Fruit fly (Drosophila melanogaster): ENCODE measurements around the gene CG44098.

Gene CG44098

dm6 chr3R:4728448-4728847 is 44.5 kb downstream of the CG44098 start:
- TF ChIP-seq CG8478 (optimal IDR thresholded peaks at IDR 0.05) (no peak), psq (optimal IDR thresholded peaks at IDR 0.05) (no peak), usp (GFP tag; optimal IDR thresholded peaks at IDR 0.05) (no peak), pan (optimal IDR thresholded peaks at IDR 0.05) (no peak), Dll (optimal IDR thresholded peaks at IDR 0.05) (no peak), EcR (GFP tag; optimal IDR thresholded peaks at IDR 0.05) (no peak)

dm6 chr3R:4726796-4727195 is 46.2 kb downstream of the CG44098 start:
- TF ChIP-seq CG8478 (optimal IDR thresholded peaks at IDR 0.05): no peak
- no peak for TF ChIP-seq psq (optimal IDR thresholded peaks at IDR 0.05)
- TF ChIP-seq usp (GFP tag; optimal IDR thresholded peaks at IDR 0.05): no peak
- TF ChIP-seq Dll (optimal IDR thresholded peaks at IDR 0.05): no peak
- no peak for TF ChIP-seq pan (optimal IDR thresholded peaks at IDR 0.05)
- TF ChIP-seq EcR (GFP tag; optimal IDR thresholded peaks at IDR 0.05): no peak

DNA sequence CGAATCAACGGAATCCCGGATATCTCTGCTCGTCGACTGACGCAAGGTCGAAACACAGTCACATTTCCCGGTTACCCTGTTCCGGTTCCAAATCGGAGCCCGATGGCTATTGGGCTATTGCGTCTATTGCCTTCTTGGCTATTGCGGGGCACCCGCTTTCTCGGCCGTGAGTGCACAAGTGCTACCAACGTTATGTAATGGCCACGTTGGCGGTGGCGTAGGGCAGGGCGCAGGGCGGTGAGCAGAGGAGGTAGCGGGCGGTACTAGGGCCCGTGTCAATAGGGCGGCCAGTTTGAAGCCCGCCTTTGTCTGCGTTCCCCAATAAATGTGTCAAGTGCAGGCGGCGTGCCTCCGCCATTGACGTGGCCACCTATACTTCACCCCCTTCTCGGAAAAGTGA is 46.7 kb downstream of the CG44098 start:
- TF ChIP-seq CG8478 (optimal IDR thresholded peaks at IDR 0.05): no peak
- TF ChIP-seq psq (optimal IDR thresholded peaks at IDR 0.05): no peak
- TF ChIP-seq usp (GFP tag; optimal IDR thresholded peaks at IDR 0.05): no peak

DNA sequence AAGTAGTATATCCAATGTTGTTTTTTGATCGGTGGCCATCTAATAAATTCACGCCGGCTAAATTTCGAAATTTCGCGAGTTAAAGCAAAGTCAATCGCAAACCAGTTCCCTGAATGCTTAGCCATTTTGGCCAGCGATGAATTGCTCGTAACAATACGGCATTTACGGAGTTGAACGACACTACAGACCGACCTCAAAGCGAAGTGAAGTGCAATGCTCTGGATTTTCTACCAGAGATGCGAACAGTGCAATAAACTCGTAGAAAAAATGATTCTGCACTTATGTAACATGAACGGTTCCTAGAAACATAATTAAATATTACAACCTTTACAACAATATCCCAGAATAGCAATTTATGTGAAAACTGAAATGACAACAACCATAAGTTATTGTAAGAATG is 47.6 kb downstream of the CG44098 start:
- no peak for TF ChIP-seq CG8478 (optimal IDR thresholded peaks at IDR 0.05)
- TF ChIP-seq EcR (GFP tag; optimal IDR thresholded peaks at IDR 0.05): peak in 1 of 2 experiments; percentile 62

- no peak for TF ChIP-seq psq (optimal IDR thresholded peaks at IDR 0.05)
Measured at dm6 chr3R:4724323-4724832, 48.6 kb downstream of the CG44098 start.

DNA sequence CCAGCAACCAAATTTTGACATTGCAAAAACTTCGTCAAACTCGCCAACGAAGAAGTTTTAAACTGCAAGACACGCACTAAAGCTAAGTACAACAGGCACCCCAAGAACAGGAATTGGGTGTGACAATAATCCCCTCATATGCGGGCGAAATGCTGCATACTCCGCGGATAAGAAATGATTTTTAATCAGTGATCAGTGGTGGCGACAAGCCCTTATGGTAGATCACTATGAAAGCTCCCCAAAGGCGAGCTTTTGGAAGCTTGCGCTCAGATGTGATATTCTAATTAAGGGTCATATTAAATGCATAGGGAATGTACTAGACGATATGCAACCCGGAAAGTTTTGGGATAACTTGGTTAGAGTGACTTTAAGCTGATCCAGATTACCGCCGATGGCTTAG is 55.4 kb downstream of the CG44098 start:
- TF ChIP-seq Dll (optimal IDR thresholded peaks at IDR 0.05): no peak
- TF ChIP-seq EcR (GFP tag; optimal IDR thresholded peaks at IDR 0.05): no peak
- TF ChIP-seq CG8478 (optimal IDR thresholded peaks at IDR 0.05): no peak
- no peak for TF ChIP-seq pan (optimal IDR thresholded peaks at IDR 0.05)
- no peak for TF ChIP-seq psq (optimal IDR thresholded peaks at IDR 0.05)
- TF ChIP-seq usp (GFP tag; optimal IDR thresholded peaks at IDR 0.05): no peak

DNA sequence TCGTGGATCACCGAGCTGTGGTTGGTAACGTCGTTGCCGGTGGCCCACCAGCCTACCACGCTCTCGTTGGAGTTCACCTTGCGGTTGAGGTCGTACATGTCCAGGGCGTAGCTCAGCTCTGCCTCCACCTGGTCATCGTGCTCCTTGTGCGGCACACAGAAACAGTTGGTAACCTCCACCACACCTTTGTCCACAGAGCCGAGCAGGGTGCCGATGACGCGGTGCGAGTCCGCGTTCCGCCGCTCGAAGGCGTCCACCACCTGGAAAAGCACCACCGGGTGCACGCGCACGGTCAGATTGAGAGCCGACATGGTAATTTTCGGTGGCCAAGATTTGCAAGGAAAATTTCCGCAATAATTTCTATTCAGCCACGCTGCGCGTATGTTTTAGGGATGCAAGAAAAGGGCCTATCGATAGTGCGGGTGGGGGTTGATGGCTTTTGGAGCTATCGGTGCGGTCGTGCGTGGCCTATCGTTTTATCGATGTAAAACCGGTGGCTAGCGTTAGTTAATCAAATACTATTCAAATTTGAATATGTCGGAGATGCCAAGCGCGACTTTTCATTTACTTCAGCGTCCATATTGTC is 59.1 kb downstream of the CG44098 start, which contains the start of gene eIF3f1:
eIF3f1 (minus strand) TSS at position 408 of the 586 bp plus-strand sequence.
- TF ChIP-seq Dll (optimal IDR thresholded peaks at IDR 0.05) (no peak), psq (optimal IDR thresholded peaks at IDR 0.05) (no peak), usp (GFP tag; optimal IDR thresholded peaks at IDR 0.05) (no peak), EcR (GFP tag; optimal IDR thresholded peaks at IDR 0.05) (no peak), CG8478 (optimal IDR thresholded peaks at IDR 0.05) (no peak), pan (optimal IDR thresholded peaks at IDR 0.05) (no peak)

DNA sequence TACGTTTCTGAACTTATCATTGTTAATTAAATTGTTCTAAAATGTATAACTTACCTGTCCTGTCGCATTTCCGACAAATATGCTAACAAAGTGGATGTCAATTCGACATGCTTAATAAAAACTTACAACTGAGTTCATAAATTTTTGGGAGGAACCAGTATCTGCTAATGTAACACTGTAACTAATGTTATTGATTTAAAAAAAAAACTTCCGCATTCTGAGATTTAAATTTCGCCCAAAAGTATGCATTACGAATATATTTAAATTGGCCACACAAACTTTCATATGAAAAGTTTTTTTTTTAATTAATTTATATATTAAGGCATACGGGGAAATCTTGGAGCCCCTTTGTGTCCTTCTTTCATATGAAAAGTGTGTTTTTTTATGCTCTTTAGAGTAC is 60.9 kb downstream of the CG44098 start:
- TF ChIP-seq pan (optimal IDR thresholded peaks at IDR 0.05) (no peak), CG8478 (optimal IDR thresholded peaks at IDR 0.05) (no peak), psq (optimal IDR thresholded peaks at IDR 0.05) (no peak), Dll (optimal IDR thresholded peaks at IDR 0.05) (no peak), usp (GFP tag; optimal IDR thresholded peaks at IDR 0.05) (no peak), EcR (GFP tag; optimal IDR thresholded peaks at IDR 0.05) (no peak)

DNA sequence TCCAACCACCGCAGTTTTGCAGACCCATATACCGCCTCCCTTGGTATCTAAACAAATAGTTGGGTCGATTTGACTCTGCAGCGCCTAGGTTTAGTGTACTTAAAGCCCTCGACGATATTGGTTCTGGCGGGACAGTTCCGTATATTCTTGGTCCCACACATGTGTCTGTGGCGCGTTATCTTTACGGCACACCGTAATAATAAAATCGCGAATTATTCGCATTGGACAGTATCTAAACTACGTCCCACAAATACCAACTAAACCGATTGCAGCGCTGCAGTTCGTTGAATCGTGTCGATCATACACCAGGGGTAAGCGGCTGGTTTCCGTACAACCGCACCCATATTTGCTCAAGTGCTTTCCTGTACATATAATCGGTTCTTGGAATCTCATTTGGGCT is 66.9 kb downstream of the CG44098 start:
- TF ChIP-seq psq (optimal IDR thresholded peaks at IDR 0.05) (no peak), CG8478 (optimal IDR thresholded peaks at IDR 0.05) (no peak), EcR (GFP tag; optimal IDR thresholded peaks at IDR 0.05) (no peak), usp (GFP tag; optimal IDR thresholded peaks at IDR 0.05) (no peak), Dll (optimal IDR thresholded peaks at IDR 0.05) (no peak), pan (optimal IDR thresholded peaks at IDR 0.05) (no peak)

- TF ChIP-seq Dll (optimal IDR thresholded peaks at IDR 0.05) (no peak), EcR (GFP tag; optimal IDR thresholded peaks at IDR 0.05) (no peak), CG8478 (optimal IDR thresholded peaks at IDR 0.05) (no peak), pan (optimal IDR thresholded peaks at IDR 0.05) (no peak), psq (optimal IDR thresholded peaks at IDR 0.05) (no peak), usp (GFP tag; optimal IDR thresholded peaks at IDR 0.05) (no peak)
Measured at dm6 chr3R:4705167-4705566, 67.8 kb downstream of the CG44098 start.
